Fruit fly (Drosophila melanogaster) whole organism, embryonic: ENCODE data around the gene CCAP-R.

Experiments used
- BEAF-32 ChIP-seq: fragments of 200-800 bp; sonication (Bioruptor generic); optimal IDR thresholded peaks from 3 replicates; lab custom pipeline; 2017; ENCODE audit warnings: missing biosample characterization, missing genetic modification characterization, mild to moderate bottlenecking, moderate library complexity, missing genetic modification reagents
- Bgb ChIP-seq: fragments of 200-800 bp; sonication (Bioruptor generic); IDR thresholded peaks from 2 replicates; pipeline ENCODE4 v1.3.6; 2022; ENCODE audit warnings: missing biosample characterization, missing genetic modification characterization; ENCODE audit not compliant: partially characterized antibody
- CG10209 ChIP-seq: fragments of 200-800 bp; sonication (Bioruptor generic); optimal IDR thresholded peaks from 3 replicates; lab custom pipeline; 2017; ENCODE audit warnings: missing biosample characterization, mild to moderate bottlenecking, missing genetic modification characterization, missing genetic modification reagents
- CG1024 ChIP-seq: fragments of 200-800 bp; sonication (Bioruptor generic); IDR thresholded peaks from 2 replicates; pipeline ENCODE4 v1.3.6; 2022; ENCODE audit warnings: missing biosample characterization, missing genetic modification characterization
- CG10959 ChIP-seq: fragments of 200-800 bp; sonication (Bioruptor generic); IDR thresholded peaks from 2 replicates; pipeline ENCODE4 v1.3.6; 2022; ENCODE audit warnings: missing biosample characterization, missing genetic modification characterization
- CG11695 ChIP-seq: fragments of 200-800 bp; sonication (Bioruptor generic); IDR thresholded peaks from 3 replicates; pipeline ENCODE4 v1.3.6; 2022; ENCODE audit warnings: missing biosample characterization, missing genetic modification characterization
- CG1233 ChIP-seq: fragments of 200-800 bp; sonication (Bioruptor generic); optimal IDR thresholded peaks from 4 replicates; lab custom pipeline; 2018; ENCODE audit warnings: missing biosample characterization, mild to moderate bottlenecking, missing genetic modification characterization
- CG12391 ChIP-seq: fragments of 200-800 bp; sonication (Bioruptor generic); optimal IDR thresholded peaks from 3 replicates; lab custom pipeline; 2018; ENCODE audit warnings: missing biosample characterization, mild to moderate bottlenecking, missing genetic modification characterization, moderate library complexity
- CG14014 ChIP-seq: fragments of 200-800 bp; sonication (Bioruptor generic); IDR thresholded peaks from 2 replicates; pipeline ENCODE4 v1.3.6; 2022; ENCODE audit warnings: missing biosample characterization, missing genetic modification characterization
- CG1529 ChIP-seq: fragments of 200-800 bp; sonication (Bioruptor generic); optimal IDR thresholded peaks from 3 replicates; lab custom pipeline; 2018; ENCODE audit warnings: missing biosample characterization, missing genetic modification characterization
- CG16779 ChIP-seq: fragments of 200-800 bp; sonication (Bioruptor generic); IDR thresholded peaks from 2 replicates; pipeline ENCODE4 v1.3.6; 2022; ENCODE audit warnings: missing biosample characterization, missing genetic modification characterization
- CG17359 ChIP-seq: fragments of 200-800 bp; sonication (Bioruptor generic); optimal IDR thresholded peaks from 3 replicates; lab custom pipeline; 2018; ENCODE audit warnings: missing biosample characterization, mild to moderate bottlenecking, missing genetic modification characterization, moderate library complexity
- CG17361 ChIP-seq: fragments of 200-800 bp; sonication (Bioruptor generic); IDR thresholded peaks from 3 replicates; pipeline ENCODE4 v1.3.6; 2022; ENCODE audit warnings: missing biosample characterization, missing genetic modification characterization
- CG17829 ChIP-seq: fragments of 200-800 bp; optimal IDR thresholded peaks from 2 replicates; lab custom pipeline; 2019; ENCODE audit warnings: missing biosample characterization, mild to moderate bottlenecking, missing genetic modification characterization, moderate library complexity
- CG2875 ChIP-seq: fragments of 200-800 bp; sonication (Bioruptor generic); optimal IDR thresholded peaks from 2 replicates; lab custom pipeline; 2017; ENCODE audit warnings: missing biosample characterization, mild to moderate bottlenecking, missing genetic modification characterization, missing genetic modification reagents
- CG3847 ChIP-seq: fragments of 200-800 bp; sonication (Bioruptor generic); IDR thresholded peaks from 2 replicates; pipeline ENCODE4 v1.3.6; 2022; ENCODE audit warnings: missing biosample characterization, missing genetic modification characterization
- CG4328 ChIP-seq: fragments of 200-800 bp; sonication (Bioruptor generic); optimal IDR thresholded peaks from 3 replicates; lab custom pipeline; 2017; ENCODE audit warnings: missing biosample characterization, missing genetic modification reagents, missing genetic modification characterization
- CG43689 ChIP-seq: fragments of 200-800 bp; sonication (Bioruptor generic); IDR thresholded peaks from 2 replicates; pipeline ENCODE4 v1.3.6; 2022; ENCODE audit warnings: missing biosample characterization, missing genetic modification characterization
- CG5245 ChIP-seq: fragments of 200-800 bp; sonication (Bioruptor generic); optimal IDR thresholded peaks from 3 replicates; lab custom pipeline; 2016; ENCODE audit warnings: missing biosample characterization, missing genetic modification characterization
- CG8359 ChIP-seq: fragments of 200-800 bp; sonication (Bioruptor generic); optimal IDR thresholded peaks from 2 replicates; lab custom pipeline; 2017; ENCODE audit warnings: missing biosample characterization, mild to moderate bottlenecking, missing genetic modification characterization, borderline replicate concordance
- CG9727 ChIP-seq: fragments of 200-800 bp; sonication (Bioruptor generic); optimal IDR thresholded peaks from 3 replicates; lab custom pipeline; 2017; ENCODE audit warnings: missing biosample characterization, mild to moderate bottlenecking, missing genetic modification characterization
- Fer1 ChIP-seq: fragments of 200-800 bp; sonication (Bioruptor generic); optimal IDR thresholded peaks from 2 replicates; lab custom pipeline; 2017; ENCODE audit warnings: missing biosample characterization, mild to moderate bottlenecking, missing genetic modification characterization
- Hr78 ChIP-seq, 2 experiments: fragments of 200-800 bp in 1 of 2; fragments of >200 bp in 1 of 2; sonication (Bioruptor generic) in 1 of 2; optimal IDR thresholded peaks; 2 replicates each; lab custom pipeline; 2017 to 2019; ENCODE audit warnings: missing biosample characterization in 2 of 2, missing genetic modification characterization in 2 of 2, mild to moderate bottlenecking in 1 of 2, moderate library complexity in 1 of 2
- Kr ChIP-seq: fragments of 200-800 bp; sonication (Bioruptor generic); optimal IDR thresholded peaks from 2 replicates; lab custom pipeline; 2017; ENCODE audit warnings: missing biosample characterization, mild to moderate bottlenecking, missing genetic modification characterization
- Lim3 ChIP-seq: fragments of 200-800 bp; sonication (Bioruptor generic); IDR thresholded peaks from 2 replicates; pipeline ENCODE4 v1.3.6; 2022; ENCODE audit warnings: missing biosample characterization, missing genetic modification characterization
- Mrtf ChIP-seq: fragments of 200-800 bp; sonication (Bioruptor generic); IDR thresholded peaks from 3 replicates; pipeline ENCODE4 v1.3.6; 2022; ENCODE audit warnings: missing biosample characterization, missing genetic modification characterization
- Nf-YA ChIP-seq: fragments of 200-800 bp; sonication (Bioruptor generic); IDR thresholded peaks from 2 replicates; pipeline ENCODE4 v1.3.6; 2022; ENCODE audit warnings: missing biosample characterization, missing genetic modification characterization
- Side ChIP-seq: fragments of 200-800 bp; sonication (Bioruptor generic); optimal IDR thresholded peaks from 2 replicates; lab custom pipeline; 2016; ENCODE audit warnings: missing biosample characterization, missing genetic modification characterization
- Trl ChIP-seq, 3 experiments: fragments of >200 bp in 2 of 3; fragments of 200-800 bp in 1 of 3; sonication (Bioruptor generic) in 1 of 3; optimal IDR thresholded peaks; 2 replicates in 1 of 3; 3 replicates in 2 of 3; lab custom pipeline; 2016 to 2017; ENCODE audit warnings: missing biosample characterization in 1 of 3, missing genetic modification characterization in 1 of 3
- YL-1 ChIP-seq: fragments of 200-800 bp; sonication (Bioruptor generic); optimal IDR thresholded peaks from 3 replicates; lab custom pipeline; 2017; ENCODE audit warnings: missing biosample characterization, mild to moderate bottlenecking, missing genetic modification characterization
- ac ChIP-seq: fragments of 200-800 bp; sonication (Bioruptor generic); optimal IDR thresholded peaks from 3 replicates; lab custom pipeline; 2017; ENCODE audit warnings: missing biosample characterization, mild to moderate bottlenecking, missing genetic modification characterization
- az2 ChIP-seq: fragments of 200-800 bp; sonication (Bioruptor generic); optimal IDR thresholded peaks from 3 replicates; lab custom pipeline; 2016; ENCODE audit warnings: missing biosample characterization, missing genetic modification characterization
- crp ChIP-seq, 2 experiments: fragments of 200-800 bp; sonication (Bioruptor generic); optimal IDR thresholded peaks; 2 replicates in 1 of 2; 3 replicates in 1 of 2; lab custom pipeline; 2017; ENCODE audit warnings: missing biosample characterization in 2 of 2, missing genetic modification characterization in 2 of 2, mild to moderate bottlenecking in 1 of 2, moderate library complexity in 1 of 2
- ems ChIP-seq: fragments of 200-800 bp; sonication (Bioruptor generic); optimal IDR thresholded peaks from 3 replicates; lab custom pipeline; 2016; ENCODE audit warnings: missing biosample characterization, missing genetic modification characterization
- fd102C ChIP-seq: fragments of 200-800 bp; sonication (Bioruptor generic); optimal IDR thresholded peaks from 2 replicates; lab custom pipeline; 2018; ENCODE audit warnings: missing biosample characterization, mild to moderate bottlenecking, missing genetic modification characterization, moderate library complexity
- gem ChIP-seq: fragments of 200-800 bp; sonication (Bioruptor generic); optimal IDR thresholded peaks from 2 replicates; lab custom pipeline; 2019; ENCODE audit warnings: missing biosample characterization, mild to moderate bottlenecking, missing genetic modification characterization, moderate library complexity
- kni ChIP-seq: fragments of 200-800 bp; sonication (Bioruptor generic); optimal IDR thresholded peaks from 3 replicates; lab custom pipeline; 2017; ENCODE audit warnings: mild to moderate bottlenecking, missing biosample characterization, missing genetic modification reagents, missing genetic modification characterization
- lab ChIP-seq: fragments of 200-800 bp; sonication (Bioruptor generic); optimal IDR thresholded peaks from 3 replicates; lab custom pipeline; 2017; ENCODE audit warnings: missing biosample characterization, missing genetic modification characterization, mild to moderate bottlenecking, moderate library complexity, missing genetic modification reagents
- pan ChIP-seq, 4 experiments: fragments of >200 bp in 3 of 4; fragments of 200-800 bp in 1 of 4; sonication (Bioruptor generic) in 1 of 4; optimal IDR thresholded peaks in 3 of 4; IDR thresholded peaks in 1 of 4; 2 replicates each; pipeline versions ENCODE4 v1.3.6 to Lab custom; 2017 to 2022; ENCODE audit warnings: missing biosample characterization in 2 of 4, missing genetic modification characterization in 2 of 4, mixed read lengths in 1 of 4
- pita ChIP-seq: fragments of 200-800 bp; sonication (Bioruptor generic); optimal IDR thresholded peaks from 2 replicates; lab custom pipeline; 2017; ENCODE audit warnings: missing biosample characterization, mild to moderate bottlenecking, missing genetic modification characterization
- pros ChIP-seq: fragments of 200-800 bp; sonication (Bioruptor generic); optimal IDR thresholded peaks from 3 replicates; lab custom pipeline; 2019; ENCODE audit warnings: missing biosample characterization, mild to moderate bottlenecking, missing genetic modification characterization, moderate library complexity
- sc ChIP-seq, 3 experiments: fragments of >200 bp in 2 of 3; fragments of 200-800 bp in 1 of 3; sonication (Bioruptor generic) in 1 of 3; optimal IDR thresholded peaks; 2 replicates in 2 of 3; 3 replicates in 1 of 3; lab custom pipeline; 2017; ENCODE audit warnings: mild to moderate bottlenecking in 1 of 3, missing biosample characterization in 1 of 3, missing genetic modification characterization in 1 of 3, missing genetic modification reagents in 1 of 3
- sim ChIP-seq: fragments of 200-800 bp; sonication (Bioruptor generic); IDR thresholded peaks from 2 replicates; pipeline ENCODE4 v1.3.6; 2022; ENCODE audit warnings: missing biosample characterization, missing genetic modification characterization
- twi ChIP-seq: fragments of 200-800 bp; optimal IDR thresholded peaks from 2 replicates; lab custom pipeline; 2019; ENCODE audit warnings: missing biosample characterization, mild to moderate bottlenecking, missing genetic modification characterization, moderate library complexity
- unpg ChIP-seq: fragments of 200-800 bp; sonication (Bioruptor generic); optimal IDR thresholded peaks from 3 replicates; lab custom pipeline; 2018; ENCODE audit warnings: missing biosample characterization, mild to moderate bottlenecking, missing genetic modification characterization, moderate library complexity
- zen2 ChIP-seq: fragments of 200-800 bp; sonication (Bioruptor generic); IDR thresholded peaks from 3 replicates; pipeline ENCODE4 v1.3.6; 2022; ENCODE audit warnings: missing biosample characterization, missing genetic modification characterization; ENCODE audit not compliant: partially characterized antibody

Gene CCAP-R

DNA sequence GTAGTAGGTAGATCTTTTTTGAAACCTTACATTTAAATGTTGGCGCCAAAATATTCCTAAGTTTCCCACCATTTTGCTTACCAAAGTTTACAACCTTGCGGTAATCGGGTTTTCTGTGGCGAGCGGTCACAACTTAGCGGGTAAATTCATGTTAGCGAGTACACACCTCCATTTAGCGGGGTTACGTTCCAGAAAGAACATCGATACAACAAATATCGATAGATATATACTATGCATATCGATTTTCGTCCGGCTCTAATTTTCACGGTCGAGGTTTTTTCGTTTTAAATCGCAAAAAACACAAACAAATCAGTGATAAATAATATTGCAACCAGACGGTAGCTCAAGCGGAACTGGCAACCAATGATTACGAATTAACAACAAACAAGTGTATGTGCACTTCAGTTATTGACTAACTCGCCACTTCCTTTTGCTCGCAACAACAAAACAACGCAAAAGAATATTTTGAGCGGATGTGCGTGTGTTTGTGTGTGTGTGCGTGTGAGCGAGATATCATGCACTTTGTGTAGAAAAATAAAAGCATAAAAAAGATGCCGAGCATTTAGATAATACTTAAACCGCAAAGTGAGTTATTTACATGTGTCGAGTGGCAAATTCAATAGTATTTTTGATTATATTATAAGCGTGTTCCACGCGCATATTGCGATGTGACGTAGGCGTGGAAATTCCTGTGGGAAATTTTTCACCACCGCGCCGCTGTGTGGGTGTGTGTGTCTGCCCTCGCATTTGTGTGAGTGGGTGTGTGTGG is 67.6 kb downstream of the CCAP-R start, which contains the start of gene Lnk (continued):
- TF ChIP-seq CG3847 (GFP tag; lab: Robert Waterston, UW) (peak; percentile 55), CG12391 (tag; lab: Kevin White, UChicago) (peak; percentile 22), CG5245 (GFP tag; lab: Kevin White, UChicago) (no peak), ac (GFP tag; lab: Kevin White, UChicago) (no peak), sc (optimal IDR thresholded peaks at IDR 0.05; lab: Kevin White, UChicago) (no peak), sc (GFP tag; optimal IDR thresholded peaks at IDR 0.05; lab: Kevin White, UChicago) (no peak), CG10209 (GFP tag; lab: Kevin White, UChicago) (no peak), CG2875 (no peak), pita (GFP tag; lab: Kevin White, UChicago) (peak; percentile 98), YL-1 (GFP tag; lab: Kevin White, UChicago) (peak; percentile 95), crp (GFP tag; optimal IDR thresholded peaks at IDR 0.05; lab: Kevin White, UChicago) (no peak), CG17829 (peak; percentile 46), Mrtf (GFP tag; lab: Robert Waterston, UW) (no peak), unpg (GFP tag; lab: Kevin White, UChicago) (no peak), az2 (no peak), CG1529 (peak; percentile 31), CG43689 (no peak), CG17359 (tag; lab: Kevin White, UChicago) (peak; percentile 3), CG9727 (peak; percentile 4), BEAF-32 (GFP tag; lab: Kevin White, UChicago) (peak; percentile 96), Fer1 (GFP tag; lab: Kevin White, UChicago) (peak; percentile 42), CG4328 (peak; percentile 14)

DNA sequence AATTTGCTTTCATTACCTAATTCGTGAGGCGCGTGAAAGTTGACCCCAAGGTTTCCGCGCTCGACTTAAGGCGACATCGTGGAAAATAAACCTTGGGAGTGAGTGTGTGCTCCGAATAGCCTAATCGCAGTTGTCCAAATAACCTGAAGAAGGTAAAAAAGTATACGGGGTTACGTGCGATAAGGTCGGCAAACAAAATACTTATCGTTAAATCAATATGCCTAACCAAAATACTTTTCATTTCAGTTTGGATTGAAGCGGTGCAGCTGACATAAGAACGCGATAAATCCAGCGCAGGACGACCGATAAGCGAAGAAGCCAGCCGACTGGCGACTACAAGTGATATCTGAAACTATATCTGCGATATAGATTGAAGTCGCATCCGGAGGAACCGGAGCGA is 70.9 kb downstream of the CCAP-R start:
- TF ChIP-seq gem (tag; lab: Kevin White, UChicago) = peak; percentile 31
- peak; percentile 51; the same call in 1 of the 2 replicates for TF ChIP-seq CG1024 (GFP tag; lab: Robert Waterston, UW)
- peak; percentile 90 for TF ChIP-seq pros (GFP tag; lab: Kevin White, UChicago)
- no peak for TF ChIP-seq CG16779 (GFP tag; lab: Robert Waterston, UW)
- peak; percentile 76 for TF ChIP-seq CG2875
- no peak for TF ChIP-seq Bgb
- peak; percentile 50 for TF ChIP-seq twi (tag; lab: Kevin White, UChicago)
- no peak for TF ChIP-seq pan (optimal IDR thresholded peaks at IDR 0.05; lab: Kevin White, UChicago)
- peak in 1 of 2 experiments; percentile 5 for TF ChIP-seq pan (GFP tag; optimal IDR thresholded peaks at IDR 0.05 in 1 of 2, IDR thresholded peaks at IDR 0.05 in 1 of 2)
- no peak for TF ChIP-seq CG14014 (GFP tag; lab: Robert Waterston, UW)
- TF ChIP-seq ems (GFP tag; lab: Kevin White, UChicago) = peak; percentile 12
- peak; percentile 27; the same call in 1 of the 2 replicates for TF ChIP-seq Nf-YA
- peak; percentile 90 for TF ChIP-seq kni (GFP tag; lab: Kevin White, UChicago)
- no peak for TF ChIP-seq Trl (optimal IDR thresholded peaks at IDR 0.05; lab: Kevin White, UChicago)
- TF ChIP-seq Trl (GFP tag; optimal IDR thresholded peaks at IDR 0.05; lab: Kevin White, UChicago) = peak; percentile 39
- TF ChIP-seq CG10959 (GFP tag; lab: Robert Waterston, UW) = peak; percentile 43
- TF ChIP-seq Lim3 (GFP tag; lab: Robert Waterston, UW) = no peak
- peak; percentile 34 for TF ChIP-seq fd102C (GFP tag; lab: Kevin White, UChicago)
- peak; percentile 42 for TF ChIP-seq CG1233 (GFP tag; lab: Kevin White, UChicago)
- TF ChIP-seq Kr (GFP tag; lab: Kevin White, UChicago) = peak; percentile 82
- peak; percentile 35 for TF ChIP-seq Side (GFP tag; lab: Kevin White, UChicago)
- no peak for TF ChIP-seq CG17361
- TF ChIP-seq lab (GFP tag; lab: Kevin White, UChicago) = peak; percentile 22
- TF ChIP-seq sim (GFP tag; lab: Robert Waterston, UW) = 0 out of 2 replicates have a peak, but pooled peaks have one; percentile 7
- TF ChIP-seq CG11695 (GFP tag; lab: Robert Waterston, UW) = 0 out of 3 replicates have a peak, but pooled peaks have one; percentile 30
- TF ChIP-seq zen2 = no peak
- TF ChIP-seq Hr78 (GFP tag; optimal IDR thresholded peaks at IDR 0.05; lab: Kevin White, UChicago) = peak in 1 of 2 experiments; percentile 96
- TF ChIP-seq CG9727 = peak; percentile 13
- peak; percentile 19 for TF ChIP-seq CG8359
